Worm (Caenorhabditis elegans) whole organism, L4 larva: ENCODE results near the gene grd-13.

Experiments
- F37D6.2 ChIP-seq: sonication (generic microtip); optimal IDR thresholded peaks from 2 replicates; lab custom pipeline; 2016; ENCODE audit warnings: mild to moderate bottlenecking, missing genetic modification characterization, missing compliant biosample characterization
- F44E2.7 ChIP-seq: fragments of 200-800 bp; sonication (Bioruptor generic); IDR thresholded peaks from 2 replicates; pipeline ENCODE4 v2.1.2; 2022; ENCODE audit warnings: missing genetic modification characterization, missing compliant biosample characterization
- T26A8.4 ChIP-seq: fragments of 200-800 bp; sonication (Bioruptor generic); IDR thresholded peaks from 2 replicates; pipeline ENCODE4 v1.3.6; 2022; ENCODE audit warnings: missing genetic modification characterization, missing compliant biosample characterization
- aha-1 ChIP-seq: fragments of 150-350 bp; peaks from one replicate; lab custom pipeline; 2014; ENCODE audit warnings: missing biosample characterization, missing genetic modification characterization
- attf-4 ChIP-seq: sonication (generic microtip); optimal IDR thresholded peaks from 3 replicates; lab custom pipeline; 2017; ENCODE audit warnings: missing biosample characterization, missing genetic modification characterization
- ceh-28 ChIP-seq: fragments of 150-350 bp; optimal IDR thresholded peaks from 2 replicates; lab custom pipeline; 2014; ENCODE audit warnings: missing biosample characterization, missing genetic modification reagents, missing genetic modification characterization
- ceh-62 ChIP-seq: sonication (generic microtip); optimal IDR thresholded peaks from 2 replicates; lab custom pipeline; 2017; ENCODE audit warnings: missing biosample characterization, missing genetic modification characterization
- ceh-82 ChIP-seq: sonication (generic microtip); optimal IDR thresholded peaks from 2 replicates; lab custom pipeline; 2017; ENCODE audit warnings: missing biosample characterization, missing genetic modification characterization
- ctbp-1 ChIP-seq: fragments of 200-800 bp; sonication (Bioruptor generic); IDR thresholded peaks from 2 replicates; pipeline ENCODE4 v1.3.6; 2022; ENCODE audit warnings: missing genetic modification reagents, missing genetic modification characterization, missing compliant biosample characterization
- daf-12 ChIP-seq: fragments of 150-350 bp; optimal IDR thresholded peaks from 2 replicates; lab custom pipeline; 2014; ENCODE audit warnings: missing biosample characterization, missing genetic modification reagents, missing genetic modification characterization
- daf-16 ChIP-seq, 3 experiments: sonication (generic microtip); optimal IDR thresholded peaks; 2 replicates each; lab custom pipeline; 2016 to 2017; ENCODE audit warnings: missing genetic modification characterization in 3 of 3, missing genetic modification reagents in 3 of 3, mild to moderate bottlenecking in 2 of 3, missing compliant biosample characterization in 2 of 3, missing biosample characterization in 1 of 3, moderate library complexity in 1 of 3
- dmd-8 ChIP-seq: fragments of 200-800 bp; sonication (Bioruptor generic); IDR thresholded peaks from 2 replicates; pipeline ENCODE4 v1.3.6; 2022; ENCODE audit warnings: missing genetic modification characterization, missing compliant biosample characterization
- dpl-1 ChIP-seq: fragments of 150-350 bp; optimal IDR thresholded peaks from 2 replicates; lab custom pipeline; 2014; ENCODE audit warnings: missing biosample characterization, missing genetic modification reagents, missing genetic modification characterization
- duxl-1 ChIP-seq: sonication (generic microtip); optimal IDR thresholded peaks from 2 replicates; lab custom pipeline; 2016; ENCODE audit warnings: mild to moderate bottlenecking, missing genetic modification characterization, moderate library complexity, missing compliant biosample characterization; ENCODE audit not compliant: poor library complexity
- dve-1 ChIP-seq: sonication (generic microtip); optimal IDR thresholded peaks from 2 replicates; lab custom pipeline; 2017; ENCODE audit warnings: antibody characterized with exemption, mild to moderate bottlenecking, missing genetic modification characterization, missing compliant biosample characterization; ENCODE audit not compliant: insufficient read depth
- egl-27 ChIP-seq: sonication (generic microtip); optimal IDR thresholded peaks from 3 replicates; lab custom pipeline; 2017; ENCODE audit warnings: missing biosample characterization, missing genetic modification reagents, missing genetic modification characterization
- fkh-10 ChIP-seq: fragments of 150-350 bp; optimal IDR thresholded peaks from 2 replicates; lab custom pipeline; 2014; ENCODE audit warnings: missing biosample characterization, missing genetic modification reagents, missing genetic modification characterization
- fos-1 ChIP-seq: fragments of 150-350 bp; optimal IDR thresholded peaks from 2 replicates; lab custom pipeline; 2014; ENCODE audit warnings: missing biosample characterization, missing genetic modification characterization
- hif-1 ChIP-seq, 2 experiments: sonication (generic microtip); optimal IDR thresholded peaks; 2 replicates each; lab custom pipeline; 2016 to 2017; ENCODE audit warnings: missing compliant biosample characterization in 2 of 2, missing genetic modification characterization in 2 of 2, missing genetic modification reagents in 2 of 2, missing genotype in 2 of 2, mild to moderate bottlenecking in 1 of 2
- hlh-11 ChIP-seq: fragments of 200-800 bp; sonication (Bioruptor generic); optimal IDR thresholded peaks from 2 replicates; lab custom pipeline; 2018; ENCODE audit warnings: mild to moderate bottlenecking, missing genetic modification characterization, missing compliant biosample characterization
- hlh-30 ChIP-seq: sonication (generic microtip); optimal IDR thresholded peaks from 2 replicates; lab custom pipeline; 2017; ENCODE audit warnings: antibody characterized with exemption, mild to moderate bottlenecking, missing genetic modification characterization, missing compliant biosample characterization; ENCODE audit not compliant: insufficient read depth
- hmg-1.1 ChIP-seq: fragments of 200-800 bp; sonication (Bioruptor generic); IDR thresholded peaks from 2 replicates; pipeline ENCODE4 v1.3.6; 2022; ENCODE audit warnings: missing genetic modification reagents, missing genetic modification characterization, missing compliant biosample characterization
- lin-13 ChIP-seq: fragments of 150-350 bp; optimal IDR thresholded peaks from 2 replicates; lab custom pipeline; 2014; ENCODE audit warnings: missing biosample characterization, missing genetic modification reagents, missing genetic modification characterization
- lin-29 ChIP-seq: fragments of 200-800 bp; sonication (Bioruptor generic); IDR thresholded peaks from 2 replicates; pipeline ENCODE4 v1.3.6; 2022; ENCODE audit warnings: missing genetic modification reagents, missing genetic modification characterization, missing compliant biosample characterization
- lsy-2 ChIP-seq, 2 experiments: fragments of 150-350 bp in 1 of 2; sonication (generic microtip) in 1 of 2; optimal IDR thresholded peaks; 2 replicates each; lab custom pipeline; 2014 to 2017; ENCODE audit warnings: missing biosample characterization in 2 of 2, missing genetic modification characterization in 2 of 2
- mdl-1 ChIP-seq, 2 experiments: fragments of 150-350 bp in 1 of 2; sonication (generic microtip) in 1 of 2; optimal IDR thresholded peaks; 2 replicates each; lab custom pipeline; 2014 to 2017; ENCODE audit warnings: missing biosample characterization in 2 of 2, missing genetic modification characterization in 2 of 2
- mes-2 ChIP-seq: sonication (generic microtip); optimal IDR thresholded peaks from 2 replicates; lab custom pipeline; 2016; ENCODE audit warnings: missing genotype, mild to moderate bottlenecking, missing genetic modification characterization, missing compliant biosample characterization; ENCODE audit not compliant: poor library complexity, severe bottlenecking
- nhr-102 ChIP-seq: sonication (generic microtip); optimal IDR thresholded peaks from 2 replicates; lab custom pipeline; 2016; ENCODE audit warnings: mild to moderate bottlenecking, missing genetic modification characterization, moderate library complexity, missing compliant biosample characterization
- nhr-111 ChIP-seq: fragments of 200-800 bp; sonication (Bioruptor generic); optimal IDR thresholded peaks from 2 replicates; lab custom pipeline; 2018; ENCODE audit warnings: mild to moderate bottlenecking, missing genetic modification characterization, missing compliant biosample characterization
- nhr-237 ChIP-seq: sonication (generic microtip); optimal IDR thresholded peaks from 2 replicates; lab custom pipeline; 2017; ENCODE audit warnings: missing biosample characterization, missing genetic modification characterization
- nhr-25 ChIP-seq: sonication (generic microtip); optimal IDR thresholded peaks from 2 replicates; lab custom pipeline; 2017; ENCODE audit warnings: missing genetic modification characterization, mild to moderate bottlenecking, missing compliant biosample characterization, antibody characterized with exemption, moderate library complexity, borderline replicate concordance; ENCODE audit not compliant: insufficient read depth
- nhr-28 ChIP-seq: fragments of 150-350 bp; optimal IDR thresholded peaks from 2 replicates; lab custom pipeline; 2014; ENCODE audit warnings: missing biosample characterization, missing genetic modification characterization
- nhr-42 ChIP-seq: fragments of 200-800 bp; sonication (Bioruptor generic); IDR thresholded peaks from 2 replicates; pipeline ENCODE4 v1.3.6; 2022; ENCODE audit warnings: missing genetic modification characterization, missing compliant biosample characterization
- php-3 ChIP-seq: fragments of 200-800 bp; sonication (Bioruptor generic); IDR thresholded peaks from 2 replicates; pipeline ENCODE4 v1.3.6; 2022; ENCODE audit warnings: missing genetic modification reagents, missing genetic modification characterization, missing compliant biosample characterization
- pqm-1 ChIP-seq: sonication (generic microtip); optimal IDR thresholded peaks from 2 replicates; lab custom pipeline; 2017; ENCODE audit warnings: missing biosample characterization, missing genetic modification characterization
- tag-97 ChIP-seq: fragments of 200-800 bp; sonication (Bioruptor generic); IDR thresholded peaks from 2 replicates; pipeline ENCODE4 v1.3.6; 2022; ENCODE audit warnings: missing genetic modification characterization, missing compliant biosample characterization
- unc-62 ChIP-seq, 3 experiments: fragments of 150-350 bp in 1 of 3; sonication (generic microtip); optimal IDR thresholded peaks in 2 of 3; peaks in 1 of 3; 1 replicate in 1 of 3; 2 replicates in 2 of 3; lab custom pipeline; 2014 to 2017; ENCODE audit warnings: missing biosample characterization in 3 of 3, missing genetic modification characterization in 3 of 3, missing genetic modification reagents in 3 of 3, missing genotype in 1 of 3
- vab-7 ChIP-seq: fragments of 200-800 bp; sonication (Bioruptor generic); IDR thresholded peaks from 2 replicates; pipeline ENCODE4 v1.3.6; 2022; ENCODE audit warnings: missing genetic modification reagents, missing genetic modification characterization, missing compliant biosample characterization
- zfp-2 ChIP-seq: sonication (generic microtip); optimal IDR thresholded peaks from 2 replicates; lab custom pipeline; 2016; ENCODE audit warnings: mild to moderate bottlenecking, missing genetic modification characterization, missing compliant biosample characterization
- zip-2 ChIP-seq: fragments of 150-350 bp; optimal IDR thresholded peaks from 2 replicates; lab custom pipeline; 2014; ENCODE audit warnings: missing biosample characterization, missing genetic modification characterization
- ztf-11 ChIP-seq: fragments of 150-350 bp; optimal IDR thresholded peaks from 2 replicates; lab custom pipeline; 2014; ENCODE audit warnings: missing biosample characterization, missing genetic modification characterization

Gene grd-13

ce11 chrIV:3399015-3399722 lies 38.9 kb upstream of the grd-13 start, which contains the start of the genes dyf-3 and pdhb-1:
Gene dyf-3, minus strand, starts transcription at chrIV:3399231.
Gene pdhb-1, plus strand, starts transcription at chrIV:3399672.
- peak in 1 of 2 experiments; percentile 86 for TF ChIP-seq unc-62 (GFP tag; optimal IDR thresholded peaks at IDR 0.05 in 1 of 2; lab: Kevin White, UChicago)
- TF ChIP-seq unc-62 (tag; optimal IDR thresholded peaks at IDR 0.05; lab: Kevin White, UChicago), result no peak
- no peak for TF ChIP-seq F37D6.2 (tag; lab: Kevin White, UChicago)
- TF ChIP-seq daf-12 (tag; lab: Kevin White, UChicago), result no peak
- TF ChIP-seq nhr-102 (tag; lab: Kevin White, UChicago), result no peak
- peak; percentile 11 for TF ChIP-seq lin-13 (GFP tag; lab: Kevin White, UChicago)
- peak in 1 of 2 experiments; percentile 34 for TF ChIP-seq hif-1 (tag; optimal IDR thresholded peaks at IDR 0.05; lab: Kevin White, UChicago)
- no peak for TF ChIP-seq nhr-237 (tag; lab: Kevin White, UChicago)
- no peak for TF ChIP-seq ceh-82 (tag; lab: Kevin White, UChicago)
- TF ChIP-seq dmd-8 (GFP tag; lab: Robert Waterston, UW), result no peak
- TF ChIP-seq hmg-1.1 (GFP tag; lab: Robert Waterston, UW), result peak; percentile 60
- TF ChIP-seq ceh-62 (tag; lab: Kevin White, UChicago), result no peak
- no peak for TF ChIP-seq mdl-1 (tag; optimal IDR thresholded peaks at IDR 0.05; lab: Kevin White, UChicago)
- TF ChIP-seq dpl-1 (GFP tag; lab: Kevin White, UChicago), result peak; percentile 36
- peak; percentile 0 to 94 for TF ChIP-seq lsy-2 (tag; optimal IDR thresholded peaks at IDR 0.05; lab: Kevin White, UChicago)
- TF ChIP-seq aha-1, result peak; percentile 55
- no peak for TF ChIP-seq tag-97 (GFP tag; lab: Robert Waterston, UW)
- TF ChIP-seq zfp-2 (tag; lab: Kevin White, UChicago), result no peak
- no peak for TF ChIP-seq egl-27
- TF ChIP-seq zip-2 (tag; lab: Kevin White, UChicago), result no peak
- peak; percentile 8 for TF ChIP-seq hlh-30 (tag; lab: Kevin White, UChicago)
- TF ChIP-seq vab-7 (GFP tag; lab: Robert Waterston, UW), result no peak
- no peak for TF ChIP-seq php-3 (GFP tag; lab: Robert Waterston, UW)
- no peak for TF ChIP-seq ceh-28 (tag; lab: Kevin White, UChicago)
- no peak for TF ChIP-seq nhr-42
- TF ChIP-seq ctbp-1, result no peak
- no peak for TF ChIP-seq duxl-1 (tag; lab: Kevin White, UChicago)
- TF ChIP-seq mes-2 (tag; lab: Kevin White, UChicago), result peak; percentile 73
- peak; percentile 4 for TF ChIP-seq hlh-11 (tag; lab: Kevin White, UChicago)
- TF ChIP-seq dve-1 (tag; lab: Kevin White, UChicago), result no peak
- TF ChIP-seq lin-29 (GFP tag; lab: Robert Waterston, UW), result no peak

ce11 chrIV:3400941-3401340 lies 37.2 kb upstream of the grd-13 start:
- TF ChIP-seq T26A8.4 (GFP tag; lab: Robert Waterston, UW) (no peak), nhr-25 (tag; lab: Kevin White, UChicago) (no peak), ztf-11 (tag; lab: Kevin White, UChicago) (no peak), lin-13 (GFP tag; lab: Kevin White, UChicago) (no peak), nhr-111 (GFP tag; lab: Kevin White, UChicago) (no peak), attf-4 (tag; lab: Kevin White, UChicago) (no peak), F44E2.7 (GFP tag; lab: Robert Waterston, UW) (no peak), dpl-1 (GFP tag; lab: Kevin White, UChicago) (no peak), fos-1 (tag; lab: Kevin White, UChicago) (no peak), F37D6.2 (tag; lab: Kevin White, UChicago) (no peak), fkh-10 (GFP tag; lab: Kevin White, UChicago) (no peak), ceh-28 (tag; lab: Kevin White, UChicago) (no peak), daf-16 (GFP tag; optimal IDR thresholded peaks at IDR 0.05; lab: Kevin White, UChicago) (no peak), daf-16 (tag; optimal IDR thresholded peaks at IDR 0.05; lab: Kevin White, UChicago) (peak; percentile 2), pqm-1 (tag; lab: Kevin White, UChicago) (peak; percentile 49), nhr-28 (peak; percentile 20)
